Fruit fly (Drosophila melanogaster) whole organism, prepupa: Measurements from ENCODE around the gene TbCMF46.

ENCODE experiments used
- CG31627 ChIP-seq: fragments of 200-800 bp; sonication (Bioruptor generic); optimal IDR thresholded peaks from 3 replicates; lab custom pipeline; 2016; ENCODE audit warnings: missing biosample characterization, missing genetic modification characterization
- CG9139 ChIP-seq: fragments of 200-800 bp; sonication (Bioruptor generic); optimal IDR thresholded peaks from 3 replicates; lab custom pipeline; 2017; ENCODE audit warnings: missing biosample characterization, mild to moderate bottlenecking, missing genetic modification characterization
- Lpt ChIP-seq: fragments of 200-800 bp; sonication (Bioruptor generic); optimal IDR thresholded peaks from 3 replicates; lab custom pipeline; 2016; ENCODE audit warnings: missing biosample characterization, missing genetic modification characterization

- TF ChIP-seq Lpt (GFP tag; lab: Kevin White, UChicago), result no peak
- TF ChIP-seq CG31627 (GFP tag; lab: Kevin White, UChicago), result no peak
- TF ChIP-seq CG9139 (GFP tag; lab: Kevin White, UChicago), result no peak
Observed at dm6 chr2L:9946051-9946450, 21.4 kb upstream of the TbCMF46 start.
